Worm (Caenorhabditis elegans) whole organism, young adult: ENCODE measurements around the gene F08F3.1.

Experiments used
- ama-1 ChIP-seq, 3 experiments: fragments of 150-350 bp in 1 of 3; sonication (generic microtip) in 2 of 3; optimal IDR thresholded peaks; 2 replicates each; lab custom pipeline; 2014 to 2018; ENCODE audit warnings: missing biosample characterization in 2 of 3, missing genetic modification characterization in 2 of 3, missing genetic modification reagents in 2 of 3
- ets-4 ChIP-seq: fragments of 200-800 bp; sonication (Bioruptor generic); optimal IDR thresholded peaks from 2 replicates; lab custom pipeline; 2018; ENCODE audit warnings: mild to moderate bottlenecking, missing genetic modification characterization, missing compliant biosample characterization
- fkh-3 ChIP-seq: sonication (generic microtip); optimal IDR thresholded peaks from 2 replicates; lab custom pipeline; 2016; ENCODE audit warnings: mild to moderate bottlenecking, missing genetic modification characterization, missing compliant biosample characterization
- gei-17 ChIP-seq: fragments of 200-800 bp; sonication (Bioruptor generic); optimal IDR thresholded peaks from 2 replicates; lab custom pipeline; 2018; ENCODE audit warnings: mild to moderate bottlenecking, missing genetic modification characterization, missing compliant biosample characterization

- TF ChIP-seq ets-4 (GFP tag; lab: Kevin White, UChicago): no peak
- no peak for TF ChIP-seq fkh-3
- TF ChIP-seq gei-17 (GFP tag; lab: Kevin White, UChicago): no peak
- TF ChIP-seq ama-1 (optimal IDR thresholded peaks at IDR 0.05; lab: Kevin White, UChicago): no peak
- TF ChIP-seq ama-1 (GFP tag; optimal IDR thresholded peaks at IDR 0.05; lab: Kevin White, UChicago): no peak
Measured at ce11 chrV:5487180-5487579, 41.2 kb downstream of the F08F3.1 start.
